Worm (Caenorhabditis elegans) whole organism, mixed stage, embryonic: ENCODE data around the gene hlh-25.

Experiments used
- drap-1 ChIP-seq: fragments of 200-800 bp; sonication (Bioruptor generic); optimal IDR thresholded peaks from 3 replicates; lab custom pipeline; 2018; ENCODE audit warnings: mild to moderate bottlenecking, missing genetic modification characterization, missing compliant biosample characterization
- mep-1 ChIP-seq: fragments of 150-350 bp; optimal IDR thresholded peaks from 2 replicates; lab custom pipeline; 2017; ENCODE audit warnings: missing biosample characterization, missing genetic modification reagents, missing genetic modification characterization, inconsistent platforms
- nhr-12 ChIP-seq: fragments of 150-350 bp; optimal IDR thresholded peaks from 2 replicates; lab custom pipeline; 2014; ENCODE audit warnings: missing biosample characterization, missing genetic modification characterization
- nhr-76 ChIP-seq: sonication (generic microtip); optimal IDR thresholded peaks from 2 replicates; lab custom pipeline; 2017; ENCODE audit warnings: missing biosample characterization, missing genetic modification characterization

- TF ChIP-seq mep-1 (tag; lab: Kevin White, UChicago) (no peak), nhr-12 (tag; lab: Kevin White, UChicago) (no peak), drap-1 (no peak), nhr-76 (no peak)
Measured at ce11 chrII:5525297-5525696, 9.7 kb upstream of the hlh-25 start, which contains the start of gene tbx-35.
